2 worm cellular contexts compared by ENCODE assay signal in the genomic region with DNA sequence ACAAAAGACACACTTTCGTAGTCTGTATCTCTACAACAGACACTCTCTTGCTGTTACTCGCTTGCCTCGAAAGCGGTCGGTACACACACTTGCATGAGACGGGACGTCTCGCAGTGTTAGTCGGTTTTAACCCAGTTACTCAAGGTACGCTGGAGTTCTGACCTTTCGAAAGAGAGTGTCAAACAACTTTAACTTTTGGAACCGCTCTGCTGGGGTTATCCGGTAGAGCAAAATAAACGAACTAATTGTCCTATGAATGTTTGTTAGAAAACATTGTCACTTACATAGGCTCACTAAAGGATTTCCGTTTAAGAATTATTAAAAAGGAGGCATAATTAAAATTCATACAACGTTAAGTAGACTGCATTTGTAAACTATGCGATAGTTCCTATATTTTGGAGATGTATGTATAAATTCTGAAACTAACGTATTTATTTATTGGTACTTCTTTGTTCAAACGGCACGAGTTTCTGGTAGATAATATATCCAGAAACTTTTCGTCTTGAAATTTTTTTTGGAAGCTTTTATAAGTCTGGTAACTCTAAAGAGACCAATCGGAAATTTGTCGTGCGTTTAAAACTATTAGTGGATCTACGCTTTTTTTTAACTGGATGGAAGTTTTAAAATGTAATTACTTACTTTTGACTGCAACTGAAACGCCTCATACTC.
TF ChIP-seq lines count a peak whose summit lies in the region.

No protein-coding gene starts in this region.

TF ChIP-seq in whole organism, L4 larva, 104 proteins besides CTCF, POLR2A, EP300 and RAD21 (continued from another document):
- TF ChIP-seq ceh-20 (GFP tag; IDR thresholded peaks at IDR 0.05; lab: Robert Waterston, UW) (peak; percentile 97), nhr-76 (tag; optimal IDR thresholded peaks at IDR 0.05; lab: Kevin White, UChicago) (peak; percentile 46), R02D3.7 (tag; optimal IDR thresholded peaks at IDR 0.05; lab: Kevin White, UChicago) (peak; percentile 44), nhr-41 (GFP tag; IDR thresholded peaks at IDR 0.05; lab: Robert Waterston, UW) (peak; percentile 88), F44E2.7 (GFP tag; IDR thresholded peaks at IDR 0.05; lab: Robert Waterston, UW) (0 out of 2 replicates have a peak, but pooled peaks have one; percentile 69), dmd-8 (GFP tag; IDR thresholded peaks at IDR 0.05; lab: Robert Waterston, UW) (peak; percentile 61; the same call in 1 of the 2 replicates), pqm-1 (tag; optimal IDR thresholded peaks at IDR 0.05; lab: Kevin White, UChicago) (peak; percentile 67), lin-29 (GFP tag; IDR thresholded peaks at IDR 0.05; lab: Robert Waterston, UW) (peak; percentile 91), unc-39 (tag; optimal IDR thresholded peaks at IDR 0.05; lab: Kevin White, UChicago) (no peak), ceh-44 (GFP tag; IDR thresholded peaks at IDR 0.05; lab: Robert Waterston, UW) (peak; percentile 94), gei-8 (GFP tag; optimal IDR thresholded peaks at IDR 0.05; lab: Kevin White, UChicago) (peak; percentile 95), ztf-11 (tag; optimal IDR thresholded peaks at IDR 0.05; lab: Kevin White, UChicago) (peak; percentile 42), cey-2 (tag; optimal IDR thresholded peaks at IDR 0.05; lab: Kevin White, UChicago; ENCODE audit: borderline replicate concordance, insufficient read depth) (peak; percentile 92), zip-2 (tag; optimal IDR thresholded peaks at IDR 0.05; lab: Kevin White, UChicago) (peak; percentile 92), mep-1 (tag; optimal IDR thresholded peaks at IDR 0.05; lab: Kevin White, UChicago) (peak; percentile 99), mdt-29 (GFP tag; IDR thresholded peaks at IDR 0.05; lab: Robert Waterston, UW) (peak; percentile 99), Y105C5A.15 (GFP tag; IDR thresholded peaks at IDR 0.05; lab: Robert Waterston, UW) (peak; percentile 83), lin-13 (GFP tag; optimal IDR thresholded peaks at IDR 0.05; lab: Kevin White, UChicago) (peak; percentile 92), mdl-1 (tag; optimal IDR thresholded peaks at IDR 0.05; lab: Kevin White, UChicago) (peak; percentile 84 to 93), daf-8 (GFP tag; IDR thresholded peaks at IDR 0.05; lab: Robert Waterston, UW) (peak; percentile 84; the same call in 1 of the 2 replicates), attf-4 (tag; optimal IDR thresholded peaks at IDR 0.05; lab: Kevin White, UChicago) (peak; percentile 63), nhr-48 (tag; optimal IDR thresholded peaks at IDR 0.05; lab: Kevin White, UChicago) (peak; percentile 95), F10B5.3 (tag; optimal IDR thresholded peaks at IDR 0.05; lab: Kevin White, UChicago) (peak; percentile 93), spr-1 (tag; optimal IDR thresholded peaks at IDR 0.05; lab: Kevin White, UChicago) (peak; percentile 97), T26A8.4 (GFP tag; IDR thresholded peaks at IDR 0.05; lab: Robert Waterston, UW) (peak; percentile 99), tra-1 (GFP tag; IDR thresholded peaks at IDR 0.05; lab: Robert Waterston, UW) (peak; percentile 96), dpl-1 (GFP tag; optimal IDR thresholded peaks at IDR 0.05; lab: Kevin White, UChicago) (peak; percentile 85), nhr-6 (tag; optimal IDR thresholded peaks at IDR 0.05; lab: Kevin White, UChicago) (peak; percentile 93), egl-27 (tag; optimal IDR thresholded peaks at IDR 0.05; lab: Kevin White, UChicago) (no peak), daf-16 (GFP tag; optimal IDR thresholded peaks at IDR 0.05; lab: Kevin White, UChicago) (peak; percentile 83 to 90), daf-16 (tag; optimal IDR thresholded peaks at IDR 0.05; lab: Kevin White, UChicago) (peak; percentile 94), hif-1 (tag; optimal IDR thresholded peaks at IDR 0.05; lab: Kevin White, UChicago) (peak; percentile 69 to 89), ZK337.2 (GFP tag; IDR thresholded peaks at IDR 0.05; lab: Robert Waterston, UW) (peak; percentile 88), ZK546.5 (tag; optimal IDR thresholded peaks at IDR 0.05; lab: Kevin White, UChicago) (peak; percentile 44 to 74), hmg-1.1 (GFP tag; IDR thresholded peaks at IDR 0.05; lab: Robert Waterston, UW) (peak; percentile 99), saeg-2 (GFP tag; IDR thresholded peaks at IDR 0.05; lab: Robert Waterston, UW) (peak; percentile 95), mes-2 (tag; optimal IDR thresholded peaks at IDR 0.05; lab: Kevin White, UChicago; ENCODE audit: poor library complexity, severe bottlenecking) (peak; percentile 97), nhr-102 (tag; optimal IDR thresholded peaks at IDR 0.05; lab: Kevin White, UChicago) (peak; percentile 97), tag-97 (GFP tag; IDR thresholded peaks at IDR 0.05; lab: Robert Waterston, UW) (peak; percentile 30; the same call in 1 of the 2 replicates), fkh-10 (GFP tag; optimal IDR thresholded peaks at IDR 0.05; lab: Kevin White, UChicago) (peak; percentile 98), aly-2 (tag; optimal IDR thresholded peaks at IDR 0.05; lab: Kevin White, UChicago) (peak; percentile 87), Y48G9A.11 (GFP tag; IDR thresholded peaks at IDR 0.05; lab: Robert Waterston, UW) (peak; percentile 75), T20F7.1 (GFP tag; optimal IDR thresholded peaks at IDR 0.05; lab: Kevin White, UChicago) (peak; percentile 92), madf-5 (GFP tag; IDR thresholded peaks at IDR 0.05; lab: Robert Waterston, UW) (peak in 1 of 2 experiments; percentile 33; a peak in 1 of 4 replicates), F26F4.8 (GFP tag; conservative IDR thresholded peaks at IDR 0.05; lab: Robert Waterston, UW) (no peak), php-3 (GFP tag; IDR thresholded peaks at IDR 0.05; lab: Robert Waterston, UW) (peak; percentile 86), ceh-28 (tag; optimal IDR thresholded peaks at IDR 0.05; lab: Kevin White, UChicago) (peak; percentile 33), vab-7 (GFP tag; IDR thresholded peaks at IDR 0.05; lab: Robert Waterston, UW) (peak; percentile 94), snpc-4 (tag; optimal IDR thresholded peaks at IDR 0.05; lab: Kevin White, UChicago) (peak; percentile 99), mxl-2 (GFP tag; conservative IDR thresholded peaks at IDR 0.05; lab: Robert Waterston, UW) (peak; percentile 85; the same call in 1 of the 2 replicates), dmd-9 (GFP tag; IDR thresholded peaks at IDR 0.05; lab: Robert Waterston, UW) (peak; percentile 98), lin-1 (GFP tag; IDR thresholded peaks at IDR 0.05; lab: Robert Waterston, UW) (peak; percentile 95), ctbp-1 (GFP tag; IDR thresholded peaks at IDR 0.05; lab: Robert Waterston, UW) (peak; percentile 99), skn-1 (tag; optimal IDR thresholded peaks at IDR 0.05; lab: Kevin White, UChicago) (peak; percentile 69), egl-43 (GFP tag; IDR thresholded peaks at IDR 0.05; lab: Robert Waterston, UW) (peak; percentile 99)
TF ChIP-seq in whole organism, L4 larva: peak in this region for 98.

TF ChIP-seq in whole organism, late embryonic, 69 proteins besides CTCF, POLR2A, EP300 and RAD21 (continued from another document):
- TF ChIP-seq pha-4 (tag; optimal IDR thresholded peaks at IDR 0.05; lab: Kevin White, UChicago) = no peak
- peak; percentile 84 for TF ChIP-seq fkh-10 (GFP tag; optimal IDR thresholded peaks at IDR 0.05; lab: Kevin White, UChicago)
- peak; percentile 79 for TF ChIP-seq pat-9 (tag; optimal IDR thresholded peaks at IDR 0.05; lab: Kevin White, UChicago)
- no peak for TF ChIP-seq ceh-9 (tag; optimal IDR thresholded peaks at IDR 0.05; lab: Kevin White, UChicago)
- TF ChIP-seq ref-2 (tag; optimal IDR thresholded peaks at IDR 0.05; lab: Kevin White, UChicago) = peak; percentile 82
- no peak for TF ChIP-seq elt-4 (tag; optimal IDR thresholded peaks at IDR 0.05; lab: Kevin White, UChicago)
- TF ChIP-seq K09A11.1 (tag; optimal IDR thresholded peaks at IDR 0.05; lab: Kevin White, UChicago; ENCODE audit: insufficient read depth) = peak; percentile 77
- TF ChIP-seq syd-9 (tag; optimal IDR thresholded peaks at IDR 0.05; lab: Kevin White, UChicago) = peak; percentile 65
- peak; percentile 68 for TF ChIP-seq madf-2 (tag; optimal IDR thresholded peaks at IDR 0.05; lab: Kevin White, UChicago)
- peak; percentile 77 for TF ChIP-seq pqm-1 (tag; optimal IDR thresholded peaks at IDR 0.05; lab: Kevin White, UChicago)
- peak; percentile 18 for TF ChIP-seq ceh-22 (tag; optimal IDR thresholded peaks at IDR 0.05; lab: Kevin White, UChicago)
- no peak for TF ChIP-seq mec-3 (tag; optimal IDR thresholded peaks at IDR 0.05; lab: Kevin White, UChicago; ENCODE audit: borderline replicate concordance)
